Worm (Caenorhabditis elegans): ENCODE data around the gene irg-1.

ce11 chrV:3552740-3553469 is 29.5 kb downstream of the irg-1 start, which contains the start of gene T24A6.20:
- TF ChIP-seq pag-3 (tag; optimal IDR thresholded peaks at IDR 0.05; ENCODE audit: borderline replicate concordance) (no peak), sox-4 (tag; optimal IDR thresholded peaks at IDR 0.05) (no peak), K09A11.1 (tag; optimal IDR thresholded peaks at IDR 0.05; ENCODE audit: insufficient read depth) (no peak)

Measured in whole organism, late embryonic.